Fruit fly (Drosophila melanogaster) whole organism, prepupa: Measurements from ENCODE around the gene Shab.

Experiments used
- Blimp-1 ChIP-seq: fragments of 200-800 bp; sonication (Bioruptor generic); optimal IDR thresholded peaks from 3 replicates; lab custom pipeline; 2017; ENCODE audit warnings: missing biosample characterization, missing genetic modification characterization, mild to moderate bottlenecking, moderate library complexity, missing genetic modification reagents
- CG10631 ChIP-seq: fragments of 200-800 bp; sonication (Bioruptor generic); optimal IDR thresholded peaks from 2 replicates; lab custom pipeline; 2016; ENCODE audit warnings: missing biosample characterization, missing genetic modification characterization
- CG10669 ChIP-seq: fragments of 200-800 bp; sonication (Bioruptor generic); optimal IDR thresholded peaks from 3 replicates; lab custom pipeline; 2018; ENCODE audit warnings: missing biosample characterization, mild to moderate bottlenecking, missing genetic modification characterization, moderate library complexity
- CG11762 ChIP-seq: fragments of 200-800 bp; sonication (Bioruptor generic); optimal IDR thresholded peaks from 3 replicates; lab custom pipeline; 2016; ENCODE audit warnings: missing biosample characterization, missing genetic modification characterization; ENCODE audit not compliant: insufficient read depth
- CG11902 ChIP-seq: fragments of 200-800 bp; sonication (Bioruptor generic); optimal IDR thresholded peaks from 3 replicates; lab custom pipeline; 2016; ENCODE audit warnings: missing biosample characterization, missing genetic modification characterization
- CG15336 ChIP-seq: fragments of 200-800 bp; sonication (Bioruptor generic); IDR thresholded peaks from 2 replicates; pipeline ENCODE4 v1.3.6; 2022; ENCODE audit warnings: missing biosample characterization, missing genetic modification characterization
- CG1621 ChIP-seq: fragments of 200-800 bp; sonication (Bioruptor generic); optimal IDR thresholded peaks from 3 replicates; lab custom pipeline; 2018; ENCODE audit warnings: missing biosample characterization, mild to moderate bottlenecking, missing genetic modification characterization
- CG16779 ChIP-seq: fragments of 200-800 bp; sonication (Bioruptor generic); optimal IDR thresholded peaks from 3 replicates; lab custom pipeline; 2017; ENCODE audit warnings: missing biosample characterization, mild to moderate bottlenecking, missing genetic modification characterization
- CG31627 ChIP-seq: fragments of 200-800 bp; sonication (Bioruptor generic); optimal IDR thresholded peaks from 3 replicates; lab custom pipeline; 2016; ENCODE audit warnings: missing biosample characterization, missing genetic modification characterization
- CG3919 ChIP-seq: fragments of 200-800 bp; sonication (Bioruptor generic); optimal IDR thresholded peaks from 3 replicates; lab custom pipeline; 2016; ENCODE audit warnings: missing biosample characterization, missing genetic modification characterization
- CG4318 ChIP-seq: fragments of 200-800 bp; sonication (Bioruptor generic); optimal IDR thresholded peaks from 3 replicates; lab custom pipeline; 2017; ENCODE audit warnings: missing biosample characterization, mild to moderate bottlenecking, missing genetic modification characterization
- CG6163 ChIP-seq: fragments of 200-800 bp; sonication (Bioruptor generic); IDR thresholded peaks from 3 replicates; pipeline ENCODE4 v1.3.6; 2022; ENCODE audit warnings: missing biosample characterization, missing genetic modification characterization
- CG6276 ChIP-seq: fragments of 200-800 bp; sonication (Bioruptor generic); optimal IDR thresholded peaks from 2 replicates; lab custom pipeline; 2017; ENCODE audit warnings: missing biosample characterization, mild to moderate bottlenecking, missing genetic modification characterization
- CG6808 ChIP-seq: fragments of 200-800 bp; sonication (Bioruptor generic); optimal IDR thresholded peaks from 3 replicates; lab custom pipeline; 2017; ENCODE audit warnings: missing biosample characterization, missing genetic modification characterization, mild to moderate bottlenecking, moderate library complexity, missing genetic modification reagents
- CG6854 ChIP-seq: fragments of 200-800 bp; sonication (Bioruptor generic); optimal IDR thresholded peaks from 2 replicates; lab custom pipeline; 2017; ENCODE audit warnings: missing biosample characterization, mild to moderate bottlenecking, missing genetic modification characterization
- CG7368 ChIP-seq: fragments of 200-800 bp; sonication (Bioruptor generic); optimal IDR thresholded peaks from 3 replicates; lab custom pipeline; 2016; ENCODE audit warnings: missing biosample characterization, missing genetic modification characterization
- CG8119 ChIP-seq: fragments of 200-800 bp; sonication (Bioruptor generic); IDR thresholded peaks from 3 replicates; pipeline ENCODE4 v1.3.6; 2022; ENCODE audit warnings: missing biosample characterization, missing genetic modification characterization
- CG8319 ChIP-seq: fragments of 200-800 bp; sonication (Bioruptor generic); optimal IDR thresholded peaks from 3 replicates; lab custom pipeline; 2016; ENCODE audit warnings: missing biosample characterization, missing genetic modification characterization
- CG8632 ChIP-seq: fragments of 200-800 bp; sonication (Bioruptor generic); optimal IDR thresholded peaks from 3 replicates; lab custom pipeline; 2016; ENCODE audit warnings: missing biosample characterization, missing genetic modification characterization
- CG9139 ChIP-seq: fragments of 200-800 bp; sonication (Bioruptor generic); optimal IDR thresholded peaks from 3 replicates; lab custom pipeline; 2017; ENCODE audit warnings: missing biosample characterization, mild to moderate bottlenecking, missing genetic modification characterization
- Eip75B ChIP-seq: fragments of 200-800 bp; sonication (Bioruptor generic); optimal IDR thresholded peaks from 3 replicates; lab custom pipeline; 2016; ENCODE audit warnings: missing biosample characterization, missing genetic modification characterization
- Eip78C ChIP-seq: fragments of 200-800 bp; sonication (Bioruptor generic); peaks from one replicate; lab custom pipeline; 2016; ENCODE audit warnings: missing biosample characterization, missing genetic modification characterization
- Eip93F ChIP-seq: fragments of 200-800 bp; sonication (Bioruptor generic); optimal IDR thresholded peaks from 2 replicates; lab custom pipeline; 2016; ENCODE audit warnings: missing biosample characterization, mild to moderate bottlenecking, missing genetic modification characterization
- Ets21C ChIP-seq: fragments of 200-800 bp; sonication (Bioruptor generic); optimal IDR thresholded peaks from 3 replicates; lab custom pipeline; 2016; ENCODE audit warnings: missing biosample characterization, missing genetic modification characterization
- Gug ChIP-seq: fragments of 200-800 bp; sonication (Bioruptor generic); IDR thresholded peaks from 2 replicates; pipeline ENCODE4 v1.3.6; 2022; ENCODE audit warnings: missing biosample characterization, missing genetic modification characterization
- Hr38 ChIP-seq: sonication (Bioruptor generic); optimal IDR thresholded peaks from 2 replicates; lab custom pipeline; 2016; ENCODE audit warnings: missing biosample characterization, missing genetic modification characterization
- Hr39 ChIP-seq: fragments of 200-800 bp; sonication (Bioruptor generic); optimal IDR thresholded peaks from 2 replicates; lab custom pipeline; 2016; ENCODE audit warnings: missing biosample characterization, missing genetic modification characterization
- Hr4 ChIP-seq: fragments of 200-800 bp; sonication (Bioruptor generic); optimal IDR thresholded peaks from 3 replicates; lab custom pipeline; 2016; ENCODE audit warnings: missing biosample characterization, missing genetic modification characterization
- Lpt ChIP-seq: fragments of 200-800 bp; sonication (Bioruptor generic); optimal IDR thresholded peaks from 3 replicates; lab custom pipeline; 2016; ENCODE audit warnings: missing biosample characterization, missing genetic modification characterization
- Met ChIP-seq: fragments of 200-800 bp; sonication (Bioruptor generic); optimal IDR thresholded peaks from 3 replicates; lab custom pipeline; 2016; ENCODE audit warnings: missing biosample characterization, missing genetic modification characterization
- OdsH ChIP-seq: fragments of 200-800 bp; sonication (Bioruptor generic); optimal IDR thresholded peaks from 3 replicates; lab custom pipeline; 2016; ENCODE audit warnings: missing biosample characterization, missing genetic modification characterization
- Smox ChIP-seq: fragments of 200-800 bp; sonication (Bioruptor generic); optimal IDR thresholded peaks from 3 replicates; lab custom pipeline; 2016; ENCODE audit warnings: missing biosample characterization, missing genetic modification characterization
- Sox102F ChIP-seq: fragments of 200-800 bp; sonication (Bioruptor generic); optimal IDR thresholded peaks from 2 replicates; lab custom pipeline; 2016; ENCODE audit warnings: missing biosample characterization, mild to moderate bottlenecking, missing genetic modification characterization
- Sox14 ChIP-seq: fragments of 200-800 bp; sonication (Bioruptor generic); optimal IDR thresholded peaks from 3 replicates; lab custom pipeline; 2016; ENCODE audit warnings: missing biosample characterization, missing genetic modification characterization
- Sox15 ChIP-seq: fragments of 200-800 bp; sonication (Bioruptor generic); optimal IDR thresholded peaks from 3 replicates; lab custom pipeline; 2016; ENCODE audit warnings: missing biosample characterization, missing genetic modification characterization
- achi ChIP-seq: fragments of 200-800 bp; sonication (Bioruptor generic); optimal IDR thresholded peaks from 3 replicates; lab custom pipeline; 2016; ENCODE audit warnings: missing biosample characterization, missing genetic modification characterization
- acj6 ChIP-seq: fragments of 200-800 bp; sonication (Bioruptor generic); optimal IDR thresholded peaks from 3 replicates; lab custom pipeline; 2016; ENCODE audit warnings: missing biosample characterization, missing genetic modification characterization
- cyc ChIP-seq: fragments of 200-800 bp; sonication (Bioruptor generic); optimal IDR thresholded peaks from 3 replicates; lab custom pipeline; 2016; ENCODE audit warnings: missing biosample characterization, missing genetic modification characterization
- dac ChIP-seq: fragments of 200-800 bp; sonication (Bioruptor generic); optimal IDR thresholded peaks from 2 replicates; lab custom pipeline; 2017; ENCODE audit warnings: missing biosample characterization, mild to moderate bottlenecking, missing genetic modification characterization
- dsx ChIP-seq: fragments of 200-800 bp; optimal IDR thresholded peaks from 3 replicates; lab custom pipeline; 2019; ENCODE audit warnings: missing biosample characterization, mild to moderate bottlenecking, missing genetic modification characterization, moderate library complexity; ENCODE audit not compliant: poor library complexity, severe bottlenecking
- fd59A ChIP-seq: fragments of 200-800 bp; sonication (Bioruptor generic); optimal IDR thresholded peaks from 2 replicates; lab custom pipeline; 2017; ENCODE audit warnings: missing biosample characterization, mild to moderate bottlenecking, missing genetic modification characterization, missing genetic modification reagents
- fd85E ChIP-seq: fragments of 200-800 bp; sonication (Bioruptor generic); optimal IDR thresholded peaks from 3 replicates; lab custom pipeline; 2016; ENCODE audit warnings: missing biosample characterization, missing genetic modification characterization
- fkh ChIP-seq: fragments of 200-800 bp; sonication (Bioruptor generic); optimal IDR thresholded peaks from 3 replicates; lab custom pipeline; 2017; ENCODE audit warnings: missing biosample characterization, mild to moderate bottlenecking, missing genetic modification characterization, moderate library complexity
- net ChIP-seq: fragments of 200-800 bp; sonication (Bioruptor generic); optimal IDR thresholded peaks from 3 replicates; lab custom pipeline; 2016; ENCODE audit warnings: missing biosample characterization, missing genetic modification characterization
- pdm3 ChIP-seq: fragments of 200-800 bp; sonication (Bioruptor generic); optimal IDR thresholded peaks from 3 replicates; lab custom pipeline; 2016; ENCODE audit warnings: missing biosample characterization, missing genetic modification characterization
- salr ChIP-seq, 2 experiments: fragments of 200-800 bp; sonication (Bioruptor generic); optimal IDR thresholded peaks; 3 replicates each; lab custom pipeline; 2016 to 2018; ENCODE audit warnings: missing biosample characterization in 2 of 2, missing genetic modification characterization in 2 of 2, mild to moderate bottlenecking in 1 of 2
- spab ChIP-seq: fragments of 200-800 bp; sonication (Bioruptor generic); optimal IDR thresholded peaks from 2 replicates; lab custom pipeline; 2017; ENCODE audit warnings: missing biosample characterization, mild to moderate bottlenecking, missing genetic modification characterization, missing genetic modification reagents
- svp ChIP-seq: fragments of 200-800 bp; sonication (Bioruptor generic); peaks from one replicate; lab custom pipeline; 2016; ENCODE audit warnings: missing biosample characterization, missing genetic modification characterization
- vri ChIP-seq: fragments of 200-800 bp; sonication (Bioruptor generic); optimal IDR thresholded peaks from 3 replicates; lab custom pipeline; 2016; ENCODE audit warnings: missing biosample characterization, mild to moderate bottlenecking, missing genetic modification characterization

Gene Shab

DNA sequence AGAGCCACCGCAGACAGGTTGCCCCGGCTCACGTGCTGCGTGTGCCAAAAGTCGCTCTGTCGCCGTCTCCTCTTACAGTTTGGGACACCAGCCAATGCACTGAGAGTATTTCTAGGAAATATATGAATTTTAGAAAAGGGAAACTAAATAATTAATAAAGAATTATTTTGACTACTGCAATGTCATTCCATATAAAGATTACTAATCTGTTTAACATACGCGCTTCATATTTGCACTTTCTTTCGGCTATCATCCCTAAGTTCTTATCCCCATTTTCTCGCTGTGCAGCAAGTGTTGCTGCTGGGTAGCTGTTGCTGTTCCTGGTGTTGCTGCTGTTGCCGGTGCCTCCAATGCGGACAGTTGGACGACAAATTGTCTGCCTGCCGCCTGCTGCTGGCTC lies 47.6 kb upstream of the Shab start (continued):
- TF ChIP-seq CG7368 (GFP tag; lab: Kevin White, UChicago) (peak; percentile 79), Smox (peak; percentile 87), pdm3 (peak; percentile 89), CG3919 (peak; percentile 94), Gug (GFP tag; lab: Robert Waterston, UW) (peak; percentile 69), CG6808 (GFP tag; lab: Kevin White, UChicago) (peak; percentile 88), CG11902 (GFP tag; lab: Kevin White, UChicago) (peak; percentile 82), acj6 (GFP tag; lab: Kevin White, UChicago) (peak; percentile 89), CG4318 (peak; percentile 87), Hr4 (GFP tag; lab: Kevin White, UChicago) (peak; percentile 94), Met (GFP tag; lab: Kevin White, UChicago) (peak; percentile 93), cyc (GFP tag; lab: Kevin White, UChicago) (peak; percentile 87), fkh (no peak), Sox14 (GFP tag; lab: Kevin White, UChicago) (peak; percentile 90), spab (GFP tag; lab: Kevin White, UChicago) (peak; percentile 90), Hr39 (GFP tag; lab: Kevin White, UChicago) (peak; percentile 87), fd85E (GFP tag; lab: Kevin White, UChicago) (peak; percentile 47), CG8119 (peak; percentile 93), CG11762 (GFP tag; lab: Kevin White, UChicago) (peak; percentile 85), CG31627 (peak; percentile 85), salr (GFP tag; optimal IDR thresholded peaks at IDR 0.05; lab: Kevin White, UChicago) (peak; percentile 81 to 83)

DNA sequence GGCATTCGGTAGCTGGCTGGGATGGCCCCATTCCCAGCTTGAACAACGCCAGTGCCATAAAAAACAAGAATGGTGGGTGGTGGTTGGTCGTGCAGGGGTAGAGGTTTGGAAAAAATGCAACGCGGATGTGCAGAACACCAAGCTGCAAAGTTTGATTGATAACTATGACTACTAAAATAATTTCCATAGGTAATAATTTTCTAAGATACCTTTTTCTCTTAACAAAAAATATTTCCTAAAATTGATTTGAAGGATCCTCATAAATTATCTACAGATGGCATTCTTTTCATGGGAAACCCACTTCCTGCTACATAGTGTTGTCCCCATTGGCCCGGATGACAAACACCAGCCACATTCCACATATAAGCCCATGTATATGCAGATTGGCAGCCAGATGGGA lies 46.5 kb upstream of the Shab start:
- TF ChIP-seq Smox (no peak), spab (GFP tag; lab: Kevin White, UChicago) (no peak), cyc (GFP tag; lab: Kevin White, UChicago) (no peak), Sox15 (GFP tag; lab: Kevin White, UChicago) (no peak), CG10631 (GFP tag; lab: Kevin White, UChicago) (peak; percentile 36), dac (no peak), acj6 (GFP tag; lab: Kevin White, UChicago) (no peak), achi (GFP tag; lab: Kevin White, UChicago) (no peak), CG16779 (tag; lab: Kevin White, UChicago) (no peak), OdsH (peak; percentile 25), Ets21C (GFP tag; lab: Kevin White, UChicago) (no peak), CG8119 (peak; percentile 36; the same call in 1 of the 3 replicates), CG10669 (GFP tag; lab: Kevin White, UChicago) (peak; percentile 26), salr (GFP tag; optimal IDR thresholded peaks at IDR 0.05; lab: Kevin White, UChicago) (no peak), vri (GFP tag; lab: Kevin White, UChicago) (no peak), svp (GFP tag; lab: Kevin White, UChicago) (peak; percentile 70), CG1621 (tag; lab: Kevin White, UChicago) (no peak), Met (GFP tag; lab: Kevin White, UChicago) (no peak), CG6163 (GFP tag; lab: Robert Waterston, UW) (peak; percentile 61), Hr39 (GFP tag; lab: Kevin White, UChicago) (no peak), CG15336 (GFP tag; lab: Robert Waterston, UW) (peak; percentile 65; the same call in 1 of the 2 replicates), CG11902 (GFP tag; lab: Kevin White, UChicago) (no peak), Eip78C (GFP tag; lab: Kevin White, UChicago) (peak; percentile 89), CG4318 (no peak), Blimp-1 (GFP tag; lab: Kevin White, UChicago) (no peak), CG9139 (GFP tag; lab: Kevin White, UChicago) (no peak), CG6276 (GFP tag; lab: Kevin White, UChicago) (peak; percentile 4), Sox102F (GFP tag; lab: Kevin White, UChicago) (no peak), Lpt (GFP tag; lab: Kevin White, UChicago) (peak; percentile 34), Eip93F (GFP tag; lab: Kevin White, UChicago) (no peak), Hr38 (GFP tag; lab: Kevin White, UChicago) (no peak), CG8319 (GFP tag; lab: Kevin White, UChicago) (no peak), CG8632 (GFP tag; lab: Kevin White, UChicago) (no peak), CG6854 (GFP tag; lab: Kevin White, UChicago) (no peak), Eip75B (GFP tag; lab: Kevin White, UChicago) (no peak), fd59A (GFP tag; lab: Kevin White, UChicago) (no peak), CG6808 (GFP tag; lab: Kevin White, UChicago) (no peak), net (GFP tag; lab: Kevin White, UChicago) (no peak), CG3919 (peak; percentile 27), dsx (GFP tag; lab: Kevin White, UChicago) (peak; percentile 22)
